Worm (Caenorhabditis elegans) whole organism, L3 larva: ENCODE results near the gene irld-49.

Source experiments
- R02D3.7 ChIP-seq: fragments of 150-350 bp; optimal IDR thresholded peaks from 2 replicates; lab custom pipeline; 2014; ENCODE audit warnings: missing biosample characterization, missing genetic modification characterization
- elt-1 ChIP-seq: fragments of 150-350 bp; optimal IDR thresholded peaks from 2 replicates; lab custom pipeline; 2014; ENCODE audit warnings: missing biosample characterization, missing genetic modification characterization

DNA sequence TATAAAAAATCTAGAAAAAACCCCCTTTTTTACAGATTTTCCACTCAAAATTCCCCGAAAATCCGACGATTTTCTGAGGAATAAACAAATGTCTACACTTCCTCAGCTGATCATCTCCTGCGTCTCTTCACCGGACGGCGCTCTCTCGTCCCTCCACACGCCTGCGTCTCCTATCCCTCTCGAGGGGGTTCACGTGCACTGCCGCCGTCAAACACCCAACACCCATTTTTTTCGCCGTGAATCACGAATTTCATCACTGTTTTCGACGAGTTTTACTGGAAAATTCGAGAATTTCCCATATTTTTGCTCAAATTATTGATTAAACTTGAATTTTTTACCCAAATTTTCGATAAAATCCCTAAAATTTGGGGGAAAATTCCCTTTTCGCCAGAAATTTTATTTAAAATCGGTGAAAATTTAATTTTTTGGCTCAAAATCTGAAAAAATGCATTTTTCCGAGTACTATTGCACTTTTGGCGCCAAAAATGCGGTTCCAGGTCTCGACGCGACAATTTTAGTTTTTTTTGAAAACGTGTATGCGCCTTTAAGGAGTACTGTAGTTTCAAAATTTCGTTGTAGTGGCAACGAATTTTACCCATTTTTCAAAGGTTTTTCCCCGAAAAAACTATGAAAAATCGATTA, 23.0 kb upstream of the irld-49 start:
- no peak for TF ChIP-seq elt-1
- no peak for TF ChIP-seq R02D3.7 (tag; lab: Kevin White, UChicago)
